Worm (Caenorhabditis elegans): Measurements from ENCODE around the gene F26F2.3.
"Not testable (repeated sequence)": the region's sequence is repeated elsewhere in the genome, so short reads cannot be mapped to it uniquely, and the experiment has no call there.

DNA sequence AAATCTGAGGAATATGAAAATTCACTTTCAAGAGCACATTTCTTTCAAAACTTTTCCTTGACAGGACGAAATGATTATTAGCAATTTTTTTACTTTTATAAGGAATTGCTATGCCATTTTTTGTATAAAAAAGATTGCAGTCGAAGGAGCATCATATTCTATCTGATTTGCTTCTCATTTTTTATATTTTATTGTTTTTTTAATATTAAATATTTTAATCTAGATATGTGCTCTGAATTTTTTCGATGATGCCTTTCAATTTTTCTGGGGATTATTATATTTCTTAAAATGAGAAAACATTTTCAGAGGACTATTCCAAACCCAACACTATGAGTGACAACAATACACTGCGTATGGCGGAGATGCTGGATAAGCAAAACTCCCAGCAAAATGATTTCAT is 2.3 kb downstream of the F26F2.3 start, which contains the start of gene F26F2.13:
- TF ChIP-seq nfyb-1 (GFP tag; IDR thresholded peaks at IDR 0.05); Y67H2A.10 (GFP tag; conservative IDR thresholded peaks at IDR 0.05); egrh-3 (GFP tag; IDR thresholded peaks at IDR 0.05): not testable (repeated sequence)
